Worm (Caenorhabditis elegans): ENCODE results near the gene svh-5.

Gene svh-5

DNA sequence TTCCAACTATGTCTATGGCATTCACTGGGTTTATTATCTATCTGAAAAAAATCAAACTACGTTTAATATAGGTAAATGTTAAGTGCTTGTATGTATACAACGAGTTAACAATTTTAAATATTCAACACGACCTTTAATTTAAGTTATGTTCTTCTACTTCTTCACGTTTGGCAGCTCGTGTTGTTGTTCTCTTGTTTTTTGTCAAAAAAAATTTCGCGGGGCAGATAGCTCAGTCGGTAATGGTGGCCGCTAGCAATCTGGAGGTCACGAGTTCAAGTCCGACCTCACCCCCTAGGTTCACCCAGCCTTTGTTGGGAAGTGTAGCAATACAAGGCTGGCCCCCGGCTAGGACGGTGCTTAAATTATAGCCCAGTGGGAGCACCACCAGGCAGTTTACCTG, 24.8 kb downstream of the svh-5 start:
- TF ChIP-seq unc-98 (GFP tag; IDR thresholded peaks at IDR 0.05) (no peak), efl-1 (optimal IDR thresholded peaks at IDR 0.05) (no peak), efl-1 (GFP tag; optimal IDR thresholded peaks at IDR 0.05 in 1 of 2) (peak in 1 of 2 experiments; percentile 71)

DNA sequence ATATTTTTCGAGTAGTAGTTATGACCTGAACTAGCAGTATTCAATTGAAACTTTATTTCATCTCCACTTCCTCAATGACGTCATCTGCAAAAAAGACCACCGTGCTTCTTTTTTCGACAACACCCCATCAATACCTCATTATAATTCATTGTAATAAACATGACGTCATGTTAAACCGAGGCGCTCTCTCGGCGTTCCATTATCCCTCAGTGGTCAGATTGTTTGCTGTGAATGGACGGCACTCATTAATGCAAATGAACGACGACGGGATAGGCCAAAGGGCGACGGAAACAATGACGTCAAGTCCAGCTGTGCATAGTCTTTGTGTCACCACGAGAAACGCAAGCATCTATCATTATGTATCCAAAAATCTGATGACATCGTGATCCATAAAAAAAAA, 29.9 kb downstream of the svh-5 start:
- TF ChIP-seq unc-86 (tag; optimal IDR thresholded peaks at IDR 0.05) (peak; percentile 72), blmp-1 (tag; optimal IDR thresholded peaks at IDR 0.05) (peak; percentile 1), aha-1 (tag; optimal IDR thresholded peaks at IDR 0.05) (no peak), tbx-2 (tag; optimal IDR thresholded peaks at IDR 0.05) (peak; percentile 25), egl-13 (tag; optimal IDR thresholded peaks at IDR 0.05) (no peak), ztf-11 (tag; optimal IDR thresholded peaks at IDR 0.05) (peak in 1 of 2 experiments; percentile 76), sup-37 (GFP tag; optimal IDR thresholded peaks at IDR 0.05) (no peak), fos-1 (tag; optimal IDR thresholded peaks at IDR 0.05) (no peak), efl-1 (optimal IDR thresholded peaks at IDR 0.05) (no peak), efl-1 (GFP tag; optimal IDR thresholded peaks at IDR 0.05 in 1 of 2) (no peak), nhr-71 (tag; optimal IDR thresholded peaks at IDR 0.05) (peak; percentile 19), C04F5.9 (tag; optimal IDR thresholded peaks at IDR 0.05) (no peak), isw-1 (GFP tag; IDR thresholded peaks at IDR 0.05) (no peak), dsc-1 (tag; optimal IDR thresholded peaks at IDR 0.05) (peak; percentile 39), lin-14 (GFP tag; optimal IDR thresholded peaks at IDR 0.05) (peak; percentile 65), C34B4.2 (tag; optimal IDR thresholded peaks at IDR 0.05) (no peak), unc-98 (GFP tag; IDR thresholded peaks at IDR 0.05) (no peak), dpl-1 (GFP tag; optimal IDR thresholded peaks at IDR 0.05) (no peak), mep-1 (tag; optimal IDR thresholded peaks at IDR 0.05) (peak; percentile 1), F16B12.6 (tag; optimal IDR thresholded peaks at IDR 0.05) (no peak), nhr-85 (tag) (peak; percentile 60)

DNA sequence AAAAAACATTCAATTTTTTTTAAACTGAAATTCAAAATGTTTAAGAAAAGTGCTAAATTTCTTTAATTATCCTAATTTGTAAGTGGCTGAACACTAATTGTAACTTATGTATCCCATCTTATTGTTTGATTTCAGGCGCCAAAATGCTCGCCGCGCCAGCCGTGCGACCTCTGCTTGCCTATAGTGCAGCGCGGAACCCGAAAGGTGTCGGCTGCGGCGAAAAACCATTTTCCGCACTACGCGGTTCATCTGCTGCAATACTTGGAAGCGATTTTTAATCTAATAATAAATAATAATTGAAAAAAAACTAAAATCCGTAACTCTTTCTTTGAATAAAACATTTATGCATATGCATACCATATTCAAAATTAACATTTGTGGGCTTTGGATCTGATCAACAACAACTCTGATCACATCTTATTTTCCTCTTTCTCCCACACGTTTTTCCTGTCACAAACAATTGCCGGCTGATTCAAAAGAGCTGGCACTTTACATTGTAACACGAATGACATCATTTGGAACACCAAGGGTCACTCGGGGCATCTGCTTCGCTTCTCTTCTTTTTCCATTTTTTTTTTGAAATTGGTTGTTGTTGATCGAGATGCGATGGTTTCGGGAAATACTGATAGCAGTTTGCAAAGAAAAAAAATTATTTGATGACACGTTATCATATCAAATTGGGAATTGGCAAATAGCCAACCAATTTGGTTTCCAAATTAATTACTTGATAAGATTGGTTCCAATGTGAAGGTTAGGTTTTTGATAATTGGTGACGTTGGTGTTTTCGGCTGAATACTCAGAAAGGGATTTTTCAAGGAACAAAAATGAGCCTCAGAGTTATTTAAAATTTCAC, 32.1 kb downstream of the svh-5 start:
- TF ChIP-seq snpc-4 (tag; optimal IDR thresholded peaks at IDR 0.05) (peak; percentile 96), dsc-1 (tag; optimal IDR thresholded peaks at IDR 0.05) (peak; percentile 89), elt-2 (tag; optimal IDR thresholded peaks at IDR 0.05) (peak; percentile 24), egl-13 (tag; optimal IDR thresholded peaks at IDR 0.05) (no peak), zip-4 (GFP tag; optimal IDR thresholded peaks at IDR 0.05) (no peak), nhr-47 (tag; optimal IDR thresholded peaks at IDR 0.05) (peak; percentile 3), nhr-19 (GFP tag; conservative IDR thresholded peaks at IDR 0.05) (peak; percentile 31; the same call in 1 of the 2 replicates), pag-3 (tag; optimal IDR thresholded peaks at IDR 0.05; ENCODE audit: borderline replicate concordance, insufficient read depth) (peak; percentile 51), hlh-17 (GFP tag; optimal IDR thresholded peaks at IDR 0.05; ENCODE audit: borderline replicate concordance) (no peak), rnt-1 (tag; optimal IDR thresholded peaks at IDR 0.05) (peak; percentile 29), swsn-7 (tag; optimal IDR thresholded peaks at IDR 0.05) (peak; percentile 11), nhr-85 (tag) (peak; percentile 37), lin-14 (GFP tag; optimal IDR thresholded peaks at IDR 0.05) (peak; percentile 31), elt-3 (tag; optimal IDR thresholded peaks at IDR 0.05) (peak in 5 of 6 experiments; percentile 37 to 81 (median 39))

DNA sequence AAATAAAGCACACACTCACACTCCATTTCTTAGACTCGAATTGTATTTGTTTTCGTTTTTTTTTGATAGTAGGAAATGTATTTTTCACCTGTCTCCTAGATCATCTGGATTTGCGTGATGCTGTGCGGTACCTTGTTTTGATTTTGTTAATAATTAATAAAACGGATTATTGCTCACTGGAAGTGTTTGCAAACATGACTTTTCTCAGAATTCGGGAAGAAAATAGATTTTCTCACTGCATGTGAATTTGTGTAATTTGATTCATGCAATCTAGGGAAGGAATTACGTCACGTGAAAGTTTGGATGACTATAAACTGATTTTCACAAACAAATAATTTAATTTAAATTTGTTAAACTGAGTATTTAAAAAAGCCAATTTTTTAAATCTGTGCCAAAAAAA, 33.7 kb downstream of the svh-5 start:
- TF ChIP-seq nhr-71 (tag; optimal IDR thresholded peaks at IDR 0.05) = peak; percentile 72
- TF ChIP-seq lin-13 (GFP tag; optimal IDR thresholded peaks at IDR 0.05) = no peak
- peak; percentile 76 for TF ChIP-seq fkh-8 (tag; optimal IDR thresholded peaks at IDR 0.05)
- TF ChIP-seq hlh-4 (tag; optimal IDR thresholded peaks at IDR 0.05) = peak; percentile 74
- TF ChIP-seq tlp-1 (tag; optimal IDR thresholded peaks at IDR 0.05) = no peak
- TF ChIP-seq dsc-1 (tag; optimal IDR thresholded peaks at IDR 0.05) = peak; percentile 58
- TF ChIP-seq unc-86 (tag; optimal IDR thresholded peaks at IDR 0.05) = no peak
- peak; percentile 28 for TF ChIP-seq ztf-4 (tag; optimal IDR thresholded peaks at IDR 0.05)
- no peak for TF ChIP-seq nhr-90 (tag; optimal IDR thresholded peaks at IDR 0.05; ENCODE audit: poor library complexity)
- TF ChIP-seq mef-2 (tag; optimal IDR thresholded peaks at IDR 0.05) = no peak
- no peak for TF ChIP-seq nhr-77 (tag; optimal IDR thresholded peaks at IDR 0.05)
- TF ChIP-seq zag-1 (tag; optimal IDR thresholded peaks at IDR 0.05) = no peak
- TF ChIP-seq nhr-84 (tag; optimal IDR thresholded peaks at IDR 0.05) = no peak
- TF ChIP-seq nhr-19 (GFP tag; conservative IDR thresholded peaks at IDR 0.05) = no peak
- TF ChIP-seq blmp-1 (tag; optimal IDR thresholded peaks at IDR 0.05) = no peak
- peak in 1 of 2 experiments; percentile 18 for TF ChIP-seq lsy-2 (tag; optimal IDR thresholded peaks at IDR 0.05)
- no peak for TF ChIP-seq egl-27 (tag; optimal IDR thresholded peaks at IDR 0.05)
- TF ChIP-seq fkh-4 (tag; optimal IDR thresholded peaks at IDR 0.05; ENCODE audit: borderline replicate concordance) = no peak
- no peak for TF ChIP-seq mab-9 (GFP tag; IDR thresholded peaks at IDR 0.05)
- no peak for TF ChIP-seq grh-1 (GFP tag; IDR thresholded peaks at IDR 0.05)

Measured in whole organism, L1 larva.